Fruit fly (Drosophila melanogaster) whole organism: ENCODE results near the gene Syt1.

ENCODE experiments used
- CG8478 ChIP-seq: fragments of >200 bp; optimal IDR thresholded peaks from 2 replicates; lab custom pipeline; 2018; ENCODE audit warnings: inconsistent platforms
- Dll ChIP-seq: fragments of >200 bp; optimal IDR thresholded peaks from 2 replicates; lab custom pipeline; 2017
- EcR ChIP-seq, 2 experiments: fragments of >200 bp; optimal IDR thresholded peaks; 2 replicates each; lab custom pipeline; 2017; ENCODE audit warnings: missing biosample characterization in 2 of 2, missing genetic modification characterization in 2 of 2, missing genetic modification reagents in 2 of 2
- pan ChIP-seq: fragments of >200 bp; optimal IDR thresholded peaks from 2 replicates; lab custom pipeline; 2017
- psq ChIP-seq: fragments of >200 bp; optimal IDR thresholded peaks from 2 replicates; lab custom pipeline; 2017
- usp ChIP-seq: fragments of >200 bp; optimal IDR thresholded peaks from 2 replicates; lab custom pipeline; 2017; ENCODE audit warnings: missing biosample characterization, missing genetic modification characterization, mixed read lengths

Gene Syt1

dm6 chr2L:2731370-2732138 lies 68.2 kb downstream of the Syt1 start:
- no peak for TF ChIP-seq EcR (GFP tag; optimal IDR thresholded peaks at IDR 0.05; lab: Kevin White, UChicago)
- no peak for TF ChIP-seq Dll (lab: Kevin White, UChicago)
- no peak for TF ChIP-seq usp
- no peak for TF ChIP-seq pan (lab: Kevin White, UChicago)
- TF ChIP-seq psq (lab: Kevin White, UChicago) = no peak
- TF ChIP-seq CG8478 (lab: Kevin White, UChicago) = no peak

- TF ChIP-seq Dll (lab: Kevin White, UChicago) (no peak), psq (lab: Kevin White, UChicago) (no peak), EcR (GFP tag; optimal IDR thresholded peaks at IDR 0.05; lab: Kevin White, UChicago) (no peak), CG8478 (lab: Kevin White, UChicago) (no peak), pan (lab: Kevin White, UChicago) (no peak)
These were observed 69.0 kb downstream of the Syt1 start for dm6 chr2L:2730756-2731155.

dm6 chr2L:2729882-2730281 lies 69.9 kb downstream of the Syt1 start:
- TF ChIP-seq CG8478 (lab: Kevin White, UChicago) (no peak), usp (no peak), EcR (GFP tag; optimal IDR thresholded peaks at IDR 0.05; lab: Kevin White, UChicago) (no peak), pan (lab: Kevin White, UChicago) (no peak), psq (lab: Kevin White, UChicago) (no peak), Dll (lab: Kevin White, UChicago) (no peak)

dm6 chr2L:2728577-2728976 lies 71.2 kb downstream of the Syt1 start:
- TF ChIP-seq Dll (lab: Kevin White, UChicago) (no peak), psq (lab: Kevin White, UChicago) (no peak), usp (no peak), pan (lab: Kevin White, UChicago) (no peak), CG8478 (lab: Kevin White, UChicago) (no peak), EcR (GFP tag; optimal IDR thresholded peaks at IDR 0.05; lab: Kevin White, UChicago) (no peak)

dm6 chr2L:2727812-2728211 lies 72.0 kb downstream of the Syt1 start:
- TF ChIP-seq Dll (lab: Kevin White, UChicago) (no peak), CG8478 (lab: Kevin White, UChicago) (no peak), pan (lab: Kevin White, UChicago) (no peak), psq (lab: Kevin White, UChicago) (no peak), EcR (GFP tag; optimal IDR thresholded peaks at IDR 0.05; lab: Kevin White, UChicago) (no peak), usp (no peak)

dm6 chr2L:2727364-2727763 lies 72.4 kb downstream of the Syt1 start:
- TF ChIP-seq CG8478 (lab: Kevin White, UChicago) = no peak
- no peak for TF ChIP-seq usp
- TF ChIP-seq psq (lab: Kevin White, UChicago) = no peak
- TF ChIP-seq pan (lab: Kevin White, UChicago) = no peak
- no peak for TF ChIP-seq Dll (lab: Kevin White, UChicago)
- TF ChIP-seq EcR (GFP tag; optimal IDR thresholded peaks at IDR 0.05; lab: Kevin White, UChicago) = no peak

dm6 chr2L:2725374-2725773 lies 74.4 kb downstream of the Syt1 start, which contains the start of gene CG31689:
Gene CG31689 (plus strand): TSS chr2L:2725674.
- TF ChIP-seq pan (lab: Kevin White, UChicago) = no peak
- TF ChIP-seq psq (lab: Kevin White, UChicago) = no peak
- TF ChIP-seq CG8478 (lab: Kevin White, UChicago) = no peak
- no peak for TF ChIP-seq Dll (lab: Kevin White, UChicago)
- TF ChIP-seq EcR (GFP tag; optimal IDR thresholded peaks at IDR 0.05; lab: Kevin White, UChicago) = no peak
- TF ChIP-seq usp = no peak

dm6 chr2L:2724459-2724858 lies 75.3 kb downstream of the Syt1 start:
- TF ChIP-seq psq (lab: Kevin White, UChicago) = no peak
- no peak for TF ChIP-seq CG8478 (lab: Kevin White, UChicago)
- TF ChIP-seq usp = no peak
- no peak for TF ChIP-seq EcR (GFP tag; optimal IDR thresholded peaks at IDR 0.05; lab: Kevin White, UChicago)
- TF ChIP-seq Dll (lab: Kevin White, UChicago) = no peak
- TF ChIP-seq pan (lab: Kevin White, UChicago) = no peak

- TF ChIP-seq EcR (GFP tag; optimal IDR thresholded peaks at IDR 0.05; lab: Kevin White, UChicago) (no peak), Dll (lab: Kevin White, UChicago) (no peak), pan (lab: Kevin White, UChicago) (no peak)
These were observed 76.7 kb downstream of the Syt1 start for dm6 chr2L:2723100-2723499.
